Fruit fly (Drosophila melanogaster): ENCODE results near the gene CG33159.
A peak's percentile ranks its signal among the peaks of the same experiment; 100 is the strongest.

The CG33159 gene

DNA sequence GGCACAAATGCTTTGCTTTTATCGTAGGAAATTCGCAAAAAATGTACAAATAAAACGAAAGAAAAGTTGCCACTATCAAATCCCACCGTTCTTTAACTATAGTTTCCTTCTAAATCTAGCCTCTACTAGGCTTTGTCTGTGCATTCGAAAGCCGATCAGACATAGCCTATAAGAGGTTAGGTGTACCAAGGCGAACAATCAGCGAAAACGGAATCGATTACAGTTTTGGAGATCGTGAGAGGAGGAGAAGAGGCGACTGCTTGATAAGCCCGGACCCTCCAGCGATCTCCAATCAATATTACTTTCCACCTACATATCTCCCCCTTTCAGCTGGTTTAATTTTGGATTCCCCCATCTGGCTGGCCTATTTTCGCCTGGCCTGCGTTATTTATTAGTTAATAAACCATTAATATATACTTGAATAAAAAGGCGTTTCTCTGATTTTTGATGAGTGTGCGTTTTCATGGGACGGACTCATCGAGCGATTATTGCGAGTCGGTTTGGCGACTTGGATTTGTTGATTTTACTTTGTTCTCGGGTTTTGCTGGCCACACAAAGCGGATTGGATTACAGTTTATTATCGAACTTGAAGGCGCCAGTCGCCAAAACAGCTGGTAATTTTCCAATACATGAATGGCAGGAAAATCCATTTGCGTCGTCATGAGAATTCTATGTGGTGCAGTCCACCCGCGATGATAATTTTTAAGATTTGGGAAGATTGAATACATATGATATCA lies 46.8 kb upstream of the CG33159 start:
- TF ChIP-seq esg (GFP tag; conservative IDR thresholded peaks at IDR 0.05) (no peak), corto (GFP tag; optimal IDR thresholded peaks at IDR 0.05) (peak; percentile 37), CG11504 (tag; optimal IDR thresholded peaks at IDR 0.05) (no peak), exex (tag; optimal IDR thresholded peaks at IDR 0.05) (peak; percentile 7)

DNA sequence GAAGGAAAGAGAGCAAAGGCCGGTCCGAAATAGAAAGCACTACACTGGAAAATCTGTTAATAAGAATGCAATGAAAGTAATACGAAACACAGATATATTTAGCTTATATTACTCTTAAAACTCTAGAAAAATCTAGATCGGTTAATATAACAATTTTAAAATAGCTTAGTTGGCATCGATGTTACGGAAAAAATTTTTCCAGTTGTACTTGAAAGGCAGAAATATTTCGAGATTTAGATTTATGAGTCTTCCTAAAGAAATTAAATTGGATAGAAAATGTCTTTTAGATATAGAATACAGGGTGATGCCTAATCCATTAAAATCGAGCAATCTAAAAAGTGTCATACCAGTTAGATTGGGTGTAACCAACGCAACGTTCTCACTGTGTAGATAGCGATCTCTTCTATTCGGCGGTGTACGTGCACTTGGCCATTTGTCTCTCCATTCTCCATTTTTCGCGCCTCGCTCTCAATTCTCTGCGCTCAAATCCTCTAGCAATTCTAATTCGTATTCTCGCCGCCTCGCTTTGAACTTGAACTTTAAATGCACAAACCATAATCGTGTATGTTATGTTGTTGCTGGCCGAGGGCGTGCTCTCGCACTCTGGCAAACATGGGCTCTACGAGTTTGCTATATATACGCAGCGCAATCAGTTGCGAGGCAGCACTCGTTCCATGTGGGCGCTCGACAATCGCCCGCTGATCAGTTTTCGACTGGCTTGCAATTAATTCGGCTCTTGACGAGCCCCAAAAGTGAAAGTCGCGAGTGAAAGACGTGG lies 45.9 kb upstream of the CG33159 start:
- TF ChIP-seq CG2712 (tag; optimal IDR thresholded peaks at IDR 0.05) (peak; percentile 96), NC2α (GFP tag; optimal IDR thresholded peaks at IDR 0.05) (peak; percentile 92), CG7963 (GFP tag; IDR thresholded peaks at IDR 0.05; ENCODE audit: partially characterized antibody) (no peak), ro (GFP tag; IDR thresholded peaks at IDR 0.05) (peak; percentile 69), CG7372 (GFP tag; IDR thresholded peaks at IDR 0.05) (peak; percentile 82), CG1603 (tag; optimal IDR thresholded peaks at IDR 0.05) (peak; percentile 69), CG4854 (GFP tag; optimal IDR thresholded peaks at IDR 0.05) (peak; percentile 88), CG12391 (tag; optimal IDR thresholded peaks at IDR 0.05) (peak; percentile 96), fd3F (GFP tag; optimal IDR thresholded peaks at IDR 0.05) (peak; percentile 94), pfk (GFP tag; optimal IDR thresholded peaks at IDR 0.05) (no peak), ac (GFP tag; optimal IDR thresholded peaks at IDR 0.05) (peak; percentile 45), hb (GFP tag; IDR thresholded peaks at IDR 0.05; ENCODE audit: partially characterized antibody) (no peak), dysf (GFP tag; IDR thresholded peaks at IDR 0.05) (peak; percentile 93), trem (tag; optimal IDR thresholded peaks at IDR 0.05) (peak; percentile 89), CG12219 (GFP tag; optimal IDR thresholded peaks at IDR 0.05) (peak; percentile 86), CG9437 (GFP tag; optimal IDR thresholded peaks at IDR 0.05) (peak; percentile 95), CG1024 (GFP tag; IDR thresholded peaks at IDR 0.05) (peak; percentile 67; the same call in 1 of the 2 replicates), CG2202 (tag; optimal IDR thresholded peaks at IDR 0.05) (peak; percentile 91), CG11695 (GFP tag; IDR thresholded peaks at IDR 0.05) (peak; percentile 90), lilli (GFP tag; optimal IDR thresholded peaks at IDR 0.05) (peak; percentile 96), CG11723 (GFP tag; optimal IDR thresholded peaks at IDR 0.05) (peak; percentile 96), GATAe (GFP tag; conservative IDR thresholded peaks at IDR 0.05) (peak; percentile 73), fd102C (GFP tag; optimal IDR thresholded peaks at IDR 0.05) (peak; percentile 10), cas (GFP tag; IDR thresholded peaks at IDR 0.05) (0 out of 2 replicates have a peak, but pooled peaks have one; percentile 29), CG18619 (GFP tag; optimal IDR thresholded peaks at IDR 0.05) (peak; percentile 97), Dip2 (GFP tag; IDR thresholded peaks at IDR 0.05) (no peak), amos (GFP tag; IDR thresholded peaks at IDR 0.05; ENCODE audit: partially characterized antibody) (no peak; the same call in 1 of the 2 replicates), CG13287 (GFP tag; IDR thresholded peaks at IDR 0.05; ENCODE audit: partially characterized antibody) (peak; percentile 50), CG14710 (tag; optimal IDR thresholded peaks at IDR 0.05) (peak; percentile 96), BtbVII (GFP tag; optimal IDR thresholded peaks at IDR 0.05) (peak; percentile 91), CG8281 (tag; optimal IDR thresholded peaks at IDR 0.05) (peak; percentile 79), CG9876 (GFP tag; optimal IDR thresholded peaks at IDR 0.05) (peak; percentile 93), CG11560 (tag; IDR thresholded peaks at IDR 0.05) (peak; percentile 78), Fer3 (tag; optimal IDR thresholded peaks at IDR 0.05) (peak; percentile 81), kah (GFP tag; optimal IDR thresholded peaks at IDR 0.05) (peak; percentile 73), CG11696 (GFP tag; IDR thresholded peaks at IDR 0.05) (no peak), CG10462 (GFP tag; optimal IDR thresholded peaks at IDR 0.05) (peak; percentile 94), chm (GFP tag; IDR thresholded peaks at IDR 0.05) (no peak), E2f1 (GFP tag; IDR thresholded peaks at IDR 0.05) (peak; percentile 79; the same call in 1 of the 2 replicates), Rx (GFP tag; IDR thresholded peaks at IDR 0.05) (peak; percentile 36; the same call in 1 of the 2 replicates), CG4404 (GFP tag; IDR thresholded peaks at IDR 0.05) (peak; percentile 79)
